Worm (Caenorhabditis elegans) whole organism, late embryonic: ENCODE measurements around the gene F10D2.16.

ENCODE experiments used
- C08G9.2 ChIP-seq: sonication (generic microtip); optimal IDR thresholded peaks from 2 replicates; lab custom pipeline; 2016; ENCODE audit warnings: mild to moderate bottlenecking, missing genetic modification characterization, moderate library complexity, missing compliant biosample characterization
- C38D4.7 ChIP-seq: fragments of 200-800 bp; sonication (Bioruptor generic); optimal IDR thresholded peaks from 2 replicates; lab custom pipeline; 2018; ENCODE audit warnings: mild to moderate bottlenecking, missing genetic modification characterization, moderate library complexity, missing compliant biosample characterization
- T23F11.4 ChIP-seq: fragments of 200-800 bp; sonication (Bioruptor generic); optimal IDR thresholded peaks from 2 replicates; lab custom pipeline; 2018; ENCODE audit warnings: mild to moderate bottlenecking, missing genetic modification characterization, missing compliant biosample characterization
- ceh-18 ChIP-seq: sonication (generic microtip); optimal IDR thresholded peaks from 2 replicates; lab custom pipeline; 2016; ENCODE audit warnings: missing genetic modification characterization, missing compliant biosample characterization
- ceh-2 ChIP-seq: sonication (generic microtip); optimal IDR thresholded peaks from 2 replicates; lab custom pipeline; 2016; ENCODE audit warnings: missing genotype, missing genetic modification characterization, missing compliant biosample characterization
- ceh-31 ChIP-seq: sonication (generic microtip); optimal IDR thresholded peaks from 2 replicates; lab custom pipeline; 2016; ENCODE audit warnings: missing genetic modification characterization, missing compliant biosample characterization
- ceh-45 ChIP-seq: fragments of 200-800 bp; sonication (Bioruptor generic); IDR thresholded peaks from 2 replicates; pipeline ENCODE4 v1.3.6; 2022; ENCODE audit warnings: missing genetic modification reagents, missing genetic modification characterization, missing compliant biosample characterization
- dve-1 ChIP-seq: sonication (generic microtip); optimal IDR thresholded peaks from 2 replicates; lab custom pipeline; 2017; ENCODE audit warnings: antibody characterized with exemption, mild to moderate bottlenecking, missing genetic modification characterization, missing compliant biosample characterization
- elt-2 ChIP-seq: sonication (generic microtip); optimal IDR thresholded peaks from 2 replicates; lab custom pipeline; 2016; ENCODE audit warnings: missing genetic modification reagents, missing genetic modification characterization, missing compliant biosample characterization
- ets-4 ChIP-seq: sonication (generic microtip); optimal IDR thresholded peaks from 2 replicates; lab custom pipeline; 2016; ENCODE audit warnings: missing genetic modification characterization, missing compliant biosample characterization
- eyg-1 ChIP-seq: sonication (generic microtip); optimal IDR thresholded peaks from 2 replicates; lab custom pipeline; 2016; ENCODE audit warnings: missing genotype, missing genetic modification characterization, missing compliant biosample characterization
- fax-1 ChIP-seq: sonication (generic microtip); optimal IDR thresholded peaks from 2 replicates; lab custom pipeline; 2016; ENCODE audit warnings: missing genotype, missing genetic modification characterization, missing compliant biosample characterization
- fkh-6 ChIP-seq: sonication (generic microtip); optimal IDR thresholded peaks from 2 replicates; lab custom pipeline; 2016; ENCODE audit warnings: missing genetic modification characterization, missing compliant biosample characterization
- hlh-13 ChIP-seq: fragments of 200-800 bp; sonication (Bioruptor generic); optimal IDR thresholded peaks from 2 replicates; lab custom pipeline; 2018; ENCODE audit warnings: mild to moderate bottlenecking, missing genetic modification characterization, missing compliant biosample characterization
- hlh-15 ChIP-seq: sonication (generic microtip); optimal IDR thresholded peaks from 2 replicates; lab custom pipeline; 2016; ENCODE audit warnings: missing genetic modification characterization, missing compliant biosample characterization
- hlh-30 ChIP-seq: sonication (generic microtip); optimal IDR thresholded peaks from 2 replicates; lab custom pipeline; 2017; ENCODE audit warnings: antibody characterized with exemption, missing genetic modification characterization, missing compliant biosample characterization; ENCODE audit not compliant: insufficient read depth
- lim-6 ChIP-seq: sonication (generic microtip); optimal IDR thresholded peaks from 2 replicates; lab custom pipeline; 2016; ENCODE audit warnings: missing genetic modification characterization, missing compliant biosample characterization
- lin-11 ChIP-seq: fragments of 200-800 bp; sonication (Bioruptor generic); optimal IDR thresholded peaks from 2 replicates; lab custom pipeline; 2018; ENCODE audit warnings: mild to moderate bottlenecking, missing genetic modification characterization, missing compliant biosample characterization
- mec-3 ChIP-seq: sonication (generic microtip); optimal IDR thresholded peaks from 2 replicates; lab custom pipeline; 2016; ENCODE audit warnings: borderline replicate concordance, missing genetic modification characterization, missing compliant biosample characterization
- nhr-11 ChIP-seq: fragments of 150-350 bp; optimal IDR thresholded peaks from 2 replicates; lab custom pipeline; 2014; ENCODE audit warnings: missing biosample characterization, missing genetic modification characterization
- npax-4 ChIP-seq: sonication (generic microtip); optimal IDR thresholded peaks from 2 replicates; lab custom pipeline; 2016; ENCODE audit warnings: missing genetic modification characterization, missing compliant biosample characterization
- pag-3 ChIP-seq: sonication (generic microtip); optimal IDR thresholded peaks from 2 replicates; lab custom pipeline; 2016; ENCODE audit warnings: missing compliant biosample characterization, missing genetic modification characterization, borderline replicate concordance
- pax-1 ChIP-seq: fragments of 150-350 bp; optimal IDR thresholded peaks from 2 replicates; lab custom pipeline; 2014; ENCODE audit warnings: missing biosample characterization, missing genetic modification characterization
- pha-2 ChIP-seq: sonication (generic microtip); optimal IDR thresholded peaks from 2 replicates; lab custom pipeline; 2017; ENCODE audit warnings: mild to moderate bottlenecking, missing genetic modification characterization, missing compliant biosample characterization
- pha-4 ChIP-seq: fragments of 150-350 bp; optimal IDR thresholded peaks from 2 replicates; lab custom pipeline; 2018; ENCODE audit warnings: missing biosample characterization, missing genetic modification reagents, missing genetic modification characterization
- pqm-1 ChIP-seq: sonication (generic microtip); optimal IDR thresholded peaks from 2 replicates; lab custom pipeline; 2016; ENCODE audit warnings: missing genetic modification characterization, missing compliant biosample characterization
- ref-2 ChIP-seq: sonication (generic microtip); optimal IDR thresholded peaks from 2 replicates; lab custom pipeline; 2016; ENCODE audit warnings: missing genetic modification characterization, missing compliant biosample characterization
- rnt-1 ChIP-seq: sonication (generic microtip); optimal IDR thresholded peaks from 2 replicates; lab custom pipeline; 2016; ENCODE audit warnings: missing genetic modification characterization, missing compliant biosample characterization
- ttx-3 ChIP-seq: sonication (generic microtip); optimal IDR thresholded peaks from 2 replicates; lab custom pipeline; 2016; ENCODE audit warnings: missing genetic modification reagents, missing genetic modification characterization, missing compliant biosample characterization
- unc-3 ChIP-seq, 2 experiments: fragments of 200-800 bp in 1 of 2; sonication (Bioruptor generic) in 1 of 2; sonication (generic microtip) in 1 of 2; conservative IDR thresholded peaks in 1 of 2; optimal IDR thresholded peaks in 1 of 2; 2 replicates each; pipeline versions ENCODE4 v1.3.6 to Lab custom; 2016 to 2022; ENCODE audit warnings: missing compliant biosample characterization in 2 of 2, missing genetic modification characterization in 2 of 2, missing genetic modification reagents in 1 of 2
- unc-42 ChIP-seq: sonication (generic microtip); optimal IDR thresholded peaks from 2 replicates; lab custom pipeline; 2016; ENCODE audit warnings: missing genotype, missing genetic modification characterization, missing compliant biosample characterization
- unc-55 ChIP-seq: sonication (generic microtip); optimal IDR thresholded peaks from 2 replicates; lab custom pipeline; 2017; ENCODE audit warnings: missing biosample characterization, missing genetic modification reagents, missing genetic modification characterization
- zip-5 ChIP-seq: sonication (generic microtip); optimal IDR thresholded peaks from 2 replicates; lab custom pipeline; 2016; ENCODE audit warnings: missing genetic modification characterization, missing compliant biosample characterization

Gene F10D2.16

ce11 chrV:7084612-7085139 lies 49.4 kb upstream of the F10D2.16 start, which contains the start of gene mys-1 (continued):
- TF ChIP-seq mec-3 (tag; lab: Kevin White, UChicago): peak; percentile 72
- TF ChIP-seq lim-6 (tag; lab: Kevin White, UChicago): peak; percentile 43
- peak; percentile 63 for TF ChIP-seq pqm-1 (tag; lab: Kevin White, UChicago)
- TF ChIP-seq fax-1 (tag; lab: Kevin White, UChicago): peak; percentile 63
- no peak for TF ChIP-seq pag-3 (tag; lab: Kevin White, UChicago)
- TF ChIP-seq pha-2 (tag; lab: Kevin White, UChicago): peak; percentile 36
- peak; percentile 89 for TF ChIP-seq ceh-31 (tag; lab: Kevin White, UChicago)
- TF ChIP-seq ceh-2 (tag; lab: Kevin White, UChicago): peak; percentile 88
- TF ChIP-seq, all 69 proteins: peak for 24

ce11 chrV:7085518-7086104 lies 48.5 kb upstream of the F10D2.16 start, which contains the start of gene VC5.2:
TSS of gene VC5.2 (plus strand) at chrV:7085956.
- TF ChIP-seq ceh-2 (tag; lab: Kevin White, UChicago) (no peak), unc-55 (GFP tag; lab: Kevin White, UChicago) (peak; percentile 72)

DNA sequence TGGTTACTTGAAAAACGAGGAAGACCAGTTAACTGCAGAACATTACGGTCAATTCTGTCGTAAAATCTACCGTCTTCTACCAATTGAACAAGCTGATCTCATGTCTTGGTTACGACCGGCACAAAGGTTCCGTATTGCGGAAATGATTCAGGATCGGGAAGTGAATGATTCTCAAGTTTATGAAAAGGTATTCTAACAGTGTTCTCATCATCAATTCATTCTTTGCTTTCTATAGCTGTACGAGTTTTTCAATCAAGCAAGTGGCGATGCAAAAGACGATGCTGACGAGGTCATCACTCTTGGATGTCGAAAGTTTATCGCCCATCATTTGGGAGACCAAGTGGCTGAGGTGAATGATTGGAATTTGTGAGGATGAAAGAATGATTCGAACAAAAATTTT lies 46.7 kb upstream of the F10D2.16 start:
- TF ChIP-seq T23F11.4 (GFP tag; lab: Kevin White, UChicago) (no peak), ttx-3 (no peak), ref-2 (tag; lab: Kevin White, UChicago) (no peak), rnt-1 (tag; lab: Kevin White, UChicago) (no peak), pha-2 (tag; lab: Kevin White, UChicago) (no peak), npax-4 (no peak), zip-5 (tag; lab: Kevin White, UChicago) (no peak), unc-3 (GFP tag; conservative IDR thresholded peaks at IDR 0.05; lab: Robert Waterston, UW) (no peak), unc-3 (tag; optimal IDR thresholded peaks at IDR 0.05; lab: Kevin White, UChicago) (no peak), hlh-13 (GFP tag; lab: Kevin White, UChicago) (no peak), elt-2 (tag; lab: Kevin White, UChicago) (no peak), eyg-1 (tag; lab: Kevin White, UChicago) (no peak), fkh-6 (tag; lab: Kevin White, UChicago) (no peak), hlh-30 (tag; lab: Kevin White, UChicago) (no peak), unc-42 (no peak), pax-1 (no peak), ceh-18 (tag; lab: Kevin White, UChicago) (no peak), ets-4 (tag; lab: Kevin White, UChicago) (no peak), nhr-11 (tag; lab: Kevin White, UChicago) (no peak)

DNA sequence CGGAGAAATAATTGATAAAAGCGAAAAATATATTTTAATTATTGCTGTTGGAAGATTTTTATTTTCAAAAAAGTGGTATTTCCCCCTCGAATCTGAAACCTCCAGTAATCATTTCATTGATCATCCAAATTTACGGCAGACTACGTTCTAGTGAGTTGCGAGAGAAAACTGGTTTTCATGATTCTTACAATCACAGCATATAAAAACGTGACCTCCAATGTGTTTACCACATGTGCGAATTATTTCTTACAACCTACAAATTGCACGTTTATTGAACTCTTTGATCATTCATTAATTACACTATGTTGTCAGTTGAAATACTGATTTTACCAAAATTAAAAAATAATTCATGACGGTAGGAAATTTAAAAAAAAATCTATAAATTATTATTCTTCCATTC lies 44.8 kb upstream of the F10D2.16 start:
- TF ChIP-seq hlh-15 (tag; lab: Kevin White, UChicago) (no peak), zip-5 (tag; lab: Kevin White, UChicago) (no peak), C08G9.2 (tag; lab: Kevin White, UChicago) (no peak)

ce11 chrV:7091287-7091686 lies 42.8 kb upstream of the F10D2.16 start, which contains the start of gene nhr-286:
TSS of gene nhr-286 (minus strand) at chrV:7091610.
- TF ChIP-seq C38D4.7 (GFP tag; lab: Kevin White, UChicago) (no peak), unc-55 (GFP tag; lab: Kevin White, UChicago) (no peak), lin-11 (tag; lab: Kevin White, UChicago) (no peak), ttx-3 (no peak), ceh-45 (no peak), fkh-6 (tag; lab: Kevin White, UChicago) (no peak), dve-1 (tag; lab: Kevin White, UChicago) (no peak), elt-2 (tag; lab: Kevin White, UChicago) (no peak), pha-4 (tag; lab: Kevin White, UChicago) (no peak)
